Worm (Caenorhabditis elegans) whole organism, L1 larva: ENCODE measurements around the gene gon-4.

Experiments
- elt-3 ChIP-seq, 6 experiments: fragments of 150-350 bp in 1 of 6; sonication (generic microtip); optimal IDR thresholded peaks; 2 replicates each; lab custom pipeline; 2017 to 2018; ENCODE audit warnings: missing biosample characterization in 6 of 6, missing genetic modification characterization in 6 of 6, inconsistent platforms in 1 of 6
- fkh-4 ChIP-seq: sonication (generic microtip); optimal IDR thresholded peaks from 2 replicates; lab custom pipeline; 2016; ENCODE audit warnings: missing compliant biosample characterization, missing genetic modification characterization, borderline replicate concordance
- fos-1 ChIP-seq: fragments of 150-350 bp; optimal IDR thresholded peaks from 2 replicates; lab custom pipeline; 2014; ENCODE audit warnings: missing biosample characterization, missing genetic modification characterization
- lin-15B ChIP-seq: fragments of 150-350 bp; sonication (generic microtip); optimal IDR thresholded peaks from 3 replicates; lab custom pipeline; 2014; ENCODE audit warnings: missing biosample characterization, missing genetic modification characterization
- nhr-11 ChIP-seq: fragments of 150-350 bp; optimal IDR thresholded peaks from 2 replicates; lab custom pipeline; 2014; ENCODE audit warnings: missing biosample characterization, missing genetic modification characterization
- nhr-71 ChIP-seq: sonication (generic microtip); optimal IDR thresholded peaks from 2 replicates; lab custom pipeline; 2016; ENCODE audit warnings: mild to moderate bottlenecking, missing genetic modification characterization, moderate library complexity, missing compliant biosample characterization
- nhr-90 ChIP-seq: sonication (generic microtip); optimal IDR thresholded peaks from 2 replicates; lab custom pipeline; 2016; ENCODE audit warnings: mild to moderate bottlenecking, missing genetic modification characterization, missing compliant biosample characterization; ENCODE audit not compliant: poor library complexity
- pag-3 ChIP-seq: sonication (generic microtip); optimal IDR thresholded peaks from 2 replicates; lab custom pipeline; 2017; ENCODE audit warnings: missing genetic modification characterization, mild to moderate bottlenecking, missing compliant biosample characterization, antibody characterized with exemption, borderline replicate concordance; ENCODE audit not compliant: insufficient read depth
- sox-4 ChIP-seq: sonication (generic microtip); optimal IDR thresholded peaks from 2 replicates; lab custom pipeline; 2016; ENCODE audit warnings: missing genetic modification characterization, missing compliant biosample characterization
- zag-1 ChIP-seq: fragments of 150-350 bp; optimal IDR thresholded peaks from 2 replicates; lab custom pipeline; 2014; ENCODE audit warnings: missing biosample characterization, missing genetic modification characterization
- ztf-11 ChIP-seq, 2 experiments: sonication (generic microtip); optimal IDR thresholded peaks; 2 replicates each; lab custom pipeline; 2016 to 2017; ENCODE audit warnings: missing genetic modification characterization in 2 of 2, missing biosample characterization in 1 of 2, missing compliant biosample characterization in 1 of 2

DNA sequence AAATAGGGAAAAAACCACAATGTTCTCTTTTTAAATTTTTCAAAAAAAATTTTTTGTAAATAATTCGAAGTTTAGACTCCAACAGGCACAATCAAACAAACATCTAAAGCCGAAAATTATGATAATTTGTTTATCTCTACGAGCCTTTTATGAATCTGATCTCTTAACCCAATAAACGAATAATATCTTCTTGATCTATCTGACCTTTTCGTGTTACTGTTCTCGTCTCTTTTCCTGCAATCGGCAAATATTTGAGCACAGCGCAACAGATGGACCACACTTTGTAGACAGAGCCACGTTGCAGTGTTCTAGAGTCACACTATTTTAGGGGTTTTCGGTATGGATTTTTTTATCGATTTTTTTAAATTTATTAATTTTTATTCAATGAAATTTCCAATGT is 54.1 kb downstream of the gon-4 start:
- TF ChIP-seq zag-1 (tag; lab: Kevin White, UChicago) (no peak), lin-15B (no peak), elt-3 (tag; optimal IDR thresholded peaks at IDR 0.05; lab: Kevin White, UChicago) (no peak), nhr-11 (tag; lab: Kevin White, UChicago) (no peak), fos-1 (tag; lab: Kevin White, UChicago) (no peak), nhr-71 (tag; lab: Kevin White, UChicago) (no peak), sox-4 (tag; lab: Kevin White, UChicago) (no peak), nhr-90 (tag; lab: Kevin White, UChicago) (no peak), fkh-4 (tag; lab: Kevin White, UChicago) (no peak), ztf-11 (tag; optimal IDR thresholded peaks at IDR 0.05; lab: Kevin White, UChicago) (no peak), pag-3 (tag; lab: Kevin White, UChicago) (no peak)
